Fruit fly (Drosophila melanogaster): Measurements from ENCODE around the gene Alg13.
A peak's percentile ranks its signal among the peaks of the same experiment; 100 is the strongest.

Gene Alg13

DNA sequence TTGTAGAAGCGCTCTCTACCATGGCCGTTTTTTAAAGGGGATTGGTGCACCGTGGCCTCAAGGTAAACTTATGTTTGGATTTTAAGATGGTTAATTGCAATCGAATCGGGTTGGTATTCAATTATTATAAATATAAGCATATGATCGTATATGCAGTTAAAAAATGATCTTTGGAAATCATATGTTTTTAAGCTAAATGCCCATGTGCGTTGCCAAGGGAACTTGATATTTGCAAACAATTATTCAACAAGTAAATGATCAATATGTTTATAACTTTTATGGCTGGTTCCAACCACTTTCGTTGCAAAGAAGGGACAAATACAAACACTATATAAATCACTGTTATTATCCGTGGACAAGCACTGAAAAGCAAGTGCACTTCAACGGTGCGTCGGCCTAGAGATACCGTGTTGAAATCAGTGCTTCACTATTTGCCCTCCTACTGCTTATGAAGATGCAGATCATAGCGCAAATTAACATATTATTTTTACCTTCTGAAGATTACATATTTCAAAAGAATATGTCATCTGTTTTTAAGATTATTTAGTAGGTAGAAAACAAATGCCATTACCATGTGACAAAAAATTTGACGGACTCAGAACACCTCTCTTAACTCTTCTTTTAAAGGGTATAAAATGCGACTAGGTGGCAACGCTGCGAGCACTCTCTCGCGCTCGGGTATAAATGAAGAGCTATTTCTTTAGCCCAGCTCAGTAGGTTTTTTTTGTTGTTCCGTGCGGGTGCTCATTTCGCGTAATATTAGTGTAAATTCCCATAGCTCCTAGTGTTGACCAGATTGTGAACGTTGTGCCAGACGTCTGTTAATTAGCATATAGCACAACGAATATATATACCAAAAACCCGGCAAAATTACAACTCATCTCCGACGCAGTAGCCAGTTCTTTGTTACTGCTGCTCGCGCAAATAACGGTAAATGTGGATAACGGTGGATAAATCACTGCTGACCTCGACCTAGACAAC, 19.3 kb upstream of the Alg13 start, which contains the start of gene rdog (continued):
- peak; percentile 57 for TF ChIP-seq CG5245 (GFP tag; optimal IDR thresholded peaks at IDR 0.05)
- peak; percentile 69 for TF ChIP-seq CG2116 (GFP tag; optimal IDR thresholded peaks at IDR 0.05)
- TF ChIP-seq crp (GFP tag; optimal IDR thresholded peaks at IDR 0.05): peak in 1 of 2 experiments; percentile 47
- no peak for TF ChIP-seq zen2 (GFP tag; IDR thresholded peaks at IDR 0.05; ENCODE audit: partially characterized antibody)
- peak; percentile 81 for TF ChIP-seq CG12659 (GFP tag; optimal IDR thresholded peaks at IDR 0.05)
- no peak for TF ChIP-seq Tbp (GFP tag; optimal IDR thresholded peaks at IDR 0.05)
- TF ChIP-seq sr (GFP tag; IDR thresholded peaks at IDR 0.05): no peak
- no peak for TF ChIP-seq cad (GFP tag; optimal IDR thresholded peaks at IDR 0.05)
- peak; percentile 84 for TF ChIP-seq Chrac-16 (GFP tag; optimal IDR thresholded peaks at IDR 0.05)
- TF ChIP-seq sd (tag; optimal IDR thresholded peaks at IDR 0.05): peak; percentile 48
- TF ChIP-seq CG2712 (tag; optimal IDR thresholded peaks at IDR 0.05): no peak
- no peak for TF ChIP-seq CG14965 (GFP tag; optimal IDR thresholded peaks at IDR 0.05; ENCODE audit: borderline replicate concordance)
- 0 out of 3 replicates have a peak, but pooled peaks have one; percentile 34 for TF ChIP-seq CG6175 (GFP tag; IDR thresholded peaks at IDR 0.05)
- TF ChIP-seq ranshi (GFP tag; IDR thresholded peaks at IDR 0.05): 0 out of 2 replicates have a peak, but pooled peaks have one; percentile 47
- peak; percentile 68 for TF ChIP-seq CG12236 (GFP tag; optimal IDR thresholded peaks at IDR 0.05)
- peak; percentile 81 for TF ChIP-seq CG10209 (GFP tag; optimal IDR thresholded peaks at IDR 0.05)
- TF ChIP-seq CG6813 (GFP tag; optimal IDR thresholded peaks at IDR 0.05): peak; percentile 4
- peak; percentile 57 for TF ChIP-seq CG5180 (GFP tag; optimal IDR thresholded peaks at IDR 0.05)
- TF ChIP-seq CG17802 (tag; optimal IDR thresholded peaks at IDR 0.05): peak; percentile 39
- TF ChIP-seq CG11560 (tag; IDR thresholded peaks at IDR 0.05): no peak
- peak; percentile 85 for TF ChIP-seq NC2β (GFP tag; optimal IDR thresholded peaks at IDR 0.05)
- peak; percentile 28 for TF ChIP-seq pb (GFP tag; optimal IDR thresholded peaks at IDR 0.05)
- TF ChIP-seq Hr51 (GFP tag; optimal IDR thresholded peaks at IDR 0.05): peak; percentile 72 to 80
- TF ChIP-seq pzg (GFP tag; optimal IDR thresholded peaks at IDR 0.05): peak; percentile 20
- no peak for TF ChIP-seq zf30C (GFP tag; optimal IDR thresholded peaks at IDR 0.05)
- peak; percentile 41 for TF ChIP-seq CG6254 (GFP tag; optimal IDR thresholded peaks at IDR 0.05)
- peak; percentile 88 for TF ChIP-seq lilli (GFP tag; optimal IDR thresholded peaks at IDR 0.05)
- peak; percentile 33 to 40 for TF ChIP-seq insv (GFP tag; optimal IDR thresholded peaks at IDR 0.05)
- TF ChIP-seq Doc3 (GFP tag; IDR thresholded peaks at IDR 0.05; ENCODE audit: partially characterized antibody): no peak
- TF ChIP-seq CG7987 (GFP tag; optimal IDR thresholded peaks at IDR 0.05): peak; percentile 46
- peak; percentile 72 for TF ChIP-seq nom (GFP tag; optimal IDR thresholded peaks at IDR 0.05)
- peak; percentile 57; the same call in 1 of the 2 replicates for TF ChIP-seq stc (GFP tag; IDR thresholded peaks at IDR 0.05)
- peak; percentile 63 for TF ChIP-seq en (GFP tag; optimal IDR thresholded peaks at IDR 0.05)
- TF ChIP-seq z (GFP tag; IDR thresholded peaks at IDR 0.05): no peak; the same call in 2 of the 3 replicates
- peak; percentile 9; the same call in 1 of the 2 replicates for TF ChIP-seq bowl (GFP tag; IDR thresholded peaks at IDR 0.05)
- peak; percentile 68 for TF ChIP-seq croc (GFP tag; conservative IDR thresholded peaks at IDR 0.05)
- TF ChIP-seq CG15601 (tag; optimal IDR thresholded peaks at IDR 0.05): peak; percentile 67
- peak; percentile 74 for TF ChIP-seq Rfx (GFP tag; IDR thresholded peaks at IDR 0.05)
- TF ChIP-seq CG9609 (GFP tag; optimal IDR thresholded peaks at IDR 0.05): peak; percentile 75
- no peak for TF ChIP-seq CG31365 (tag; optimal IDR thresholded peaks at IDR 0.05)
- no peak for TF ChIP-seq vnd (GFP tag; IDR thresholded peaks at IDR 0.05; ENCODE audit: partially characterized antibody)
- TF ChIP-seq CG12391 (tag; optimal IDR thresholded peaks at IDR 0.05): peak; percentile 85
- TF ChIP-seq Hey (tag; optimal IDR thresholded peaks at IDR 0.05): no peak
- peak; percentile 53 for TF ChIP-seq CG9876 (GFP tag; optimal IDR thresholded peaks at IDR 0.05)
- no peak for TF ChIP-seq cg (GFP tag; optimal IDR thresholded peaks at IDR 0.05)
- TF ChIP-seq Oaz (GFP tag; IDR thresholded peaks at IDR 0.05): no peak
- peak; percentile 36; the same call in 1 of the 2 replicates for TF ChIP-seq H2.0 (GFP tag; IDR thresholded peaks at IDR 0.05)
